Worm (Caenorhabditis elegans) whole organism, mixed stage, embryonic: ENCODE data around the gene Y6D1A.2.

ENCODE experiments used
- M03D4.4 ChIP-seq: sonication (generic microtip); optimal IDR thresholded peaks from 2 replicates; lab custom pipeline; 2017; ENCODE audit warnings: mild to moderate bottlenecking, missing genetic modification characterization, missing compliant biosample characterization
- bed-3 ChIP-seq: fragments of 200-800 bp; sonication (Bioruptor generic); optimal IDR thresholded peaks from 3 replicates; lab custom pipeline; 2018; ENCODE audit warnings: mild to moderate bottlenecking, missing genetic modification characterization, moderate library complexity, missing compliant biosample characterization
- blmp-1 ChIP-seq: fragments of 150-350 bp; optimal IDR thresholded peaks from 2 replicates; lab custom pipeline; 2014; ENCODE audit warnings: missing biosample characterization, missing genetic modification characterization
- ceh-39 ChIP-seq: fragments of 150-350 bp; optimal IDR thresholded peaks from 2 replicates; lab custom pipeline; 2014; ENCODE audit warnings: missing biosample characterization, missing genetic modification characterization
- ceh-43 ChIP-seq: fragments of 200-800 bp; sonication (Bioruptor generic); optimal IDR thresholded peaks from 2 replicates; lab custom pipeline; 2018; ENCODE audit warnings: mild to moderate bottlenecking, missing genetic modification characterization, moderate library complexity, missing compliant biosample characterization
- ces-1 ChIP-seq: fragments of 150-350 bp; optimal IDR thresholded peaks from 2 replicates; lab custom pipeline; 2014; ENCODE audit warnings: missing biosample characterization, missing genetic modification reagents, missing genetic modification characterization
- drap-1 ChIP-seq: fragments of 200-800 bp; sonication (Bioruptor generic); optimal IDR thresholded peaks from 3 replicates; lab custom pipeline; 2018; ENCODE audit warnings: mild to moderate bottlenecking, missing genetic modification characterization, missing compliant biosample characterization
- elt-1 ChIP-seq: sonication (generic microtip); optimal IDR thresholded peaks from 2 replicates; lab custom pipeline; 2017; ENCODE audit warnings: missing genetic modification characterization, mild to moderate bottlenecking, missing compliant biosample characterization, antibody characterized with exemption, moderate library complexity, borderline replicate concordance; ENCODE audit not compliant: insufficient read depth
- elt-3 ChIP-seq: fragments of 150-350 bp; optimal IDR thresholded peaks from 2 replicates; lab custom pipeline; 2014; ENCODE audit warnings: missing biosample characterization, missing genetic modification characterization
- flh-1 ChIP-seq: fragments of 200-800 bp; sonication (Bioruptor generic); optimal IDR thresholded peaks from 2 replicates; lab custom pipeline; 2018; ENCODE audit warnings: mild to moderate bottlenecking, missing genetic modification characterization, moderate library complexity, missing compliant biosample characterization
- ham-2 ChIP-seq: fragments of 200-800 bp; sonication (Bioruptor generic); optimal IDR thresholded peaks from 2 replicates; lab custom pipeline; 2018; ENCODE audit warnings: mild to moderate bottlenecking, missing genetic modification characterization, missing compliant biosample characterization
- hlh-1 ChIP-seq: fragments of 150-350 bp; optimal IDR thresholded peaks from 2 replicates; lab custom pipeline; 2014; ENCODE audit warnings: missing biosample characterization, missing genetic modification reagents, missing genetic modification characterization
- lin-13 ChIP-seq: fragments of 150-350 bp; optimal IDR thresholded peaks from 2 replicates; lab custom pipeline; 2014; ENCODE audit warnings: missing biosample characterization, missing genetic modification characterization
- lin-32 ChIP-seq: fragments of 200-800 bp; sonication (Bioruptor generic); optimal IDR thresholded peaks from 2 replicates; lab custom pipeline; 2018; ENCODE audit warnings: mild to moderate bottlenecking, missing genetic modification characterization, missing compliant biosample characterization
- lsy-2 ChIP-seq: fragments of 150-350 bp; optimal IDR thresholded peaks from 2 replicates; lab custom pipeline; 2014; ENCODE audit warnings: missing biosample characterization, missing genetic modification characterization
- mab-5 ChIP-seq: fragments of 150-350 bp; optimal IDR thresholded peaks from 2 replicates; lab custom pipeline; 2014; ENCODE audit warnings: missing biosample characterization, missing genetic modification characterization
- mls-2 ChIP-seq: sonication (generic microtip); optimal IDR thresholded peaks from 2 replicates; lab custom pipeline; 2016; ENCODE audit warnings: mild to moderate bottlenecking, missing genetic modification characterization, moderate library complexity, missing compliant biosample characterization
- nhr-12 ChIP-seq: fragments of 150-350 bp; optimal IDR thresholded peaks from 2 replicates; lab custom pipeline; 2014; ENCODE audit warnings: missing biosample characterization, missing genetic modification characterization
- nhr-237 ChIP-seq: fragments of 150-350 bp; optimal IDR thresholded peaks from 2 replicates; lab custom pipeline; 2014; ENCODE audit warnings: missing biosample characterization, missing genetic modification characterization
- nhr-76 ChIP-seq: sonication (generic microtip); optimal IDR thresholded peaks from 2 replicates; lab custom pipeline; 2017; ENCODE audit warnings: missing biosample characterization, missing genetic modification characterization
- sem-2 ChIP-seq: fragments of 200-800 bp; sonication (Bioruptor generic); optimal IDR thresholded peaks from 2 replicates; lab custom pipeline; 2018; ENCODE audit warnings: mild to moderate bottlenecking, missing genetic modification characterization, missing compliant biosample characterization
- sptf-1 ChIP-seq: sonication (generic microtip); optimal IDR thresholded peaks from 2 replicates; lab custom pipeline; 2017; ENCODE audit warnings: mild to moderate bottlenecking, missing genetic modification characterization, moderate library complexity, missing compliant biosample characterization
- tbx-8 ChIP-seq: fragments of 200-800 bp; sonication (Bioruptor generic); optimal IDR thresholded peaks from 2 replicates; lab custom pipeline; 2018; ENCODE audit warnings: mild to moderate bottlenecking, missing genetic modification characterization, moderate library complexity, missing compliant biosample characterization
- unc-120 ChIP-seq: sonication (generic microtip); optimal IDR thresholded peaks from 2 replicates; lab custom pipeline; 2017; ENCODE audit warnings: missing genetic modification characterization, missing compliant biosample characterization; ENCODE audit not compliant: poor library complexity, severe bottlenecking
- unc-62 ChIP-seq: fragments of 150-350 bp; optimal IDR thresholded peaks from 2 replicates; lab custom pipeline; 2014; ENCODE audit warnings: missing biosample characterization, missing genetic modification reagents, missing genetic modification characterization

Gene Y6D1A.2

DNA sequence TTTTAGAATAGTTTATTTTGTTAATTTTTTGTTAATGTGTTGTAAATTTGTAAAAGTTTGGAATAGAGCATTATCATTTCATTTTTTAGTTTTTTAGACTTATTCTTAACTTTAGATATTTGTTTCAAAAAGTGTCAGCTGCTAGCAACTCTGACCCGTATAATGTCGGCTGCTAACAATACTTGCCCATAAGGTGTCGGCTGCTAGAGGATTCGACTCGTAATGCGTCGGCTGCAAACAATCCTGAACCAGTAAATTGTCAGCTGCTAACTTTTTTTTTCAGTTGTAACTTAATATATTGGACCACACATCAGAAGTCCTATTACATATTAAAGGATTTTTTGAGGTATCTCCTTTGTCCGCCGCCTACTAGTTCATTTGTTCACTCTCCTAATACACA lies 23.0 kb upstream of the Y6D1A.2 start:
- TF ChIP-seq lin-13 (no peak), ceh-39 (tag; lab: Kevin White, UChicago) (no peak), ham-2 (GFP tag; lab: Kevin White, UChicago) (no peak), nhr-76 (tag; lab: Kevin White, UChicago) (no peak), nhr-237 (tag; lab: Kevin White, UChicago) (no peak), ces-1 (GFP tag; lab: Kevin White, UChicago) (no peak), lsy-2 (no peak), tbx-8 (GFP tag; lab: Kevin White, UChicago) (no peak), flh-1 (GFP tag; lab: Kevin White, UChicago) (no peak), bed-3 (GFP tag; lab: Kevin White, UChicago) (no peak), M03D4.4 (tag; lab: Kevin White, UChicago) (no peak), sptf-1 (tag; lab: Kevin White, UChicago) (no peak), unc-62 (GFP tag; lab: Kevin White, UChicago) (no peak), unc-120 (tag; lab: Kevin White, UChicago) (no peak), nhr-12 (no peak)

ce11 chrII:11842317-11842716 lies 22.6 kb upstream of the Y6D1A.2 start, which contains the start of gene T27D12.1:
T27D12.1 (plus strand) TSS chrII:11842617.
- no peak for TF ChIP-seq nhr-237 (tag; lab: Kevin White, UChicago)

ce11 chrII:11841653-11842052 lies 21.9 kb upstream of the Y6D1A.2 start:
- TF ChIP-seq sptf-1 (tag; lab: Kevin White, UChicago) (no peak), ham-2 (GFP tag; lab: Kevin White, UChicago) (peak; percentile 49)

DNA sequence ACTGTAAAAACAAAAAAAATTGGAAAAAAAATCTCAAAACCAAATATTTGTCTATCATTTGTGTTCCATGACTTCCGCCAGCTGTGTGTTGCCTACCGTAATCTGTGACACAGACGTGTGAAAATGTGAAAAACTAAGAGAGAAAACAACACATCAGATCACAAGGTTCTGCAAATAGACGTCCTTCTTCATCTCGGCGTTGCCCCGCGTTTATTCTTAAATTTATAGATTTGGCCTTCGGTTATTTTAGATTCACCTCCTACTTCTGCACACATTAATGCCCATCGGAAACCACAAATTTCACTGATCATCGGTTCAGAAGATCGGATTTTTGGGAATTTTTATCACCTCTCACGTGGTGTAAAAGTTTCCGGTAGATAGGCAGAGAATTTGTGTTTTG lies 19.4 kb upstream of the Y6D1A.2 start:
- TF ChIP-seq ham-2 (GFP tag; lab: Kevin White, UChicago) (no peak), lin-13 (no peak), mab-5 (tag; lab: Kevin White, UChicago) (no peak)
- TF ChIP-seq, all 35 proteins: peak for 0

- TF ChIP-seq sptf-1 (tag; lab: Kevin White, UChicago): no peak
- TF ChIP-seq lsy-2: no peak
- TF ChIP-seq lin-32 (GFP tag; lab: Kevin White, UChicago): no peak
- no peak for TF ChIP-seq blmp-1
- TF ChIP-seq elt-3 (tag; lab: Kevin White, UChicago): no peak
- no peak for TF ChIP-seq tbx-8 (GFP tag; lab: Kevin White, UChicago)
Measured at ce11 chrII:11838353-11838752, 18.6 kb upstream of the Y6D1A.2 start.

ce11 chrII:11836554-11837218 lies 17.0 kb upstream of the Y6D1A.2 start:
- TF ChIP-seq ceh-43: no peak
- TF ChIP-seq lin-13: no peak
- TF ChIP-seq mab-5 (tag; lab: Kevin White, UChicago): no peak
- TF ChIP-seq ces-1 (GFP tag; lab: Kevin White, UChicago): no peak
- TF ChIP-seq bed-3 (GFP tag; lab: Kevin White, UChicago): no peak
- TF ChIP-seq drap-1 (GFP tag; lab: Kevin White, UChicago): no peak
- no peak for TF ChIP-seq nhr-12
- no peak for TF ChIP-seq elt-1
- TF ChIP-seq sptf-1 (tag; lab: Kevin White, UChicago): no peak

DNA sequence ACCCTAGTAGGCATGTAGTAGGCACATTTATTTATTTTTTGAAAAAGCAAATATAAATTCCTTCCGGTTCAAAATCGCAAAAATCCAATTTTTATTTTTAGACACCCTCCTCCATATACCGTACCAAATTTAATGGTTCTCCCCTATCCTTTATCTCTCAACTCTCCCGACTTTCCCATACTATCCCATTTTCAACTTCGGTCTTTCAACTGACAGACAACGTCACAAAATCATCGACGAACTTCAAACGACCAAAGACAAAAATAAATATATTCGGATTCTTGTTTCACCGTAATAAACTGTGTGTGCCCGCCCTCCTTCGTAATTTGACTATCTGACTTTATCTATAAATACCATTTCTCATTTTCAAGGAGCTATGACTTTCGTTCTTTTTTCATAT lies 15.5 kb upstream of the Y6D1A.2 start, which contains the start of gene T27D12.6:
Gene T27D12.6 (plus strand): TSS at position 301 of the 400 bp plus-strand sequence.
- TF ChIP-seq hlh-1 (tag; lab: Kevin White, UChicago) (no peak), sem-2 (GFP tag; lab: Kevin White, UChicago) (no peak), ceh-39 (tag; lab: Kevin White, UChicago) (no peak)

DNA sequence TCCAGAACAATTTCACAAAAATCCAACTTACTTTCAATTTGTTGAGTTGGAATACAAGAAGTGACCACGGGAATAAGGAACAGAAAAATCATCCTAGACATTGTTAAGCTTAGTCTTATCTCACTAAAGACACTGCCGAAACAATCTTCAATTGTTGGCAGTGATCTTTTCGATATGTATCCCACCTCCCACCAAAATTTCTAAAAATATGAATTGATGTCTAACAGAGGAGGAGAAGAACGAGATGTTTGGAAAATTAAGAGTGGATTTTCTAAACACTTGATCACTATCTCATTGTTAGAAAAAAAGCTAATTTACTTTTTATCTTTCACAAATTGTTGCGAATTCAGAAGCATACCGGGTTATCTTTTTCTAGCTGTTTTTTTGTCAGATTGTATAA lies 12.8 kb upstream of the Y6D1A.2 start, which contains the start of gene clec-144:
Gene clec-144 (minus strand): TSS at position 101 of the 400 bp plus-strand sequence.
- no peak for TF ChIP-seq elt-1
- TF ChIP-seq unc-62 (GFP tag; lab: Kevin White, UChicago): no peak
- TF ChIP-seq mab-5 (tag; lab: Kevin White, UChicago): no peak
- TF ChIP-seq ceh-39 (tag; lab: Kevin White, UChicago): no peak
- TF ChIP-seq mls-2: no peak
- TF ChIP-seq sptf-1 (tag; lab: Kevin White, UChicago): no peak
